Worm (Caenorhabditis elegans) whole organism, L3 larva: ENCODE data around the gene gln-5.

Experiments
- aly-2 ChIP-seq: fragments of 150-350 bp; optimal IDR thresholded peaks from 2 replicates; lab custom pipeline; 2014; ENCODE audit warnings: missing biosample characterization, missing genetic modification characterization
- ama-1 ChIP-seq: fragments of 150-350 bp; optimal IDR thresholded peaks from 2 replicates; lab custom pipeline; 2018
- ceh-82 ChIP-seq: fragments of 150-350 bp; optimal IDR thresholded peaks from 2 replicates; lab custom pipeline; 2014; ENCODE audit warnings: missing biosample characterization, missing genetic modification characterization
- elt-1 ChIP-seq: fragments of 150-350 bp; optimal IDR thresholded peaks from 2 replicates; lab custom pipeline; 2014; ENCODE audit warnings: missing biosample characterization, missing genetic modification characterization
- lin-39 ChIP-seq: fragments of 150-350 bp; optimal IDR thresholded peaks from 2 replicates; lab custom pipeline; 2018; ENCODE audit warnings: missing biosample characterization, missing genetic modification reagents, missing genetic modification characterization
- nfya-1 ChIP-seq: sonication (generic microtip); optimal IDR thresholded peaks from 2 replicates; lab custom pipeline; 2017; ENCODE audit warnings: missing genetic modification characterization, mild to moderate bottlenecking, missing compliant biosample characterization, antibody characterized with exemption, moderate library complexity; ENCODE audit not compliant: insufficient read depth
- nhr-23 ChIP-seq: fragments of 150-350 bp; optimal IDR thresholded peaks from 2 replicates; lab custom pipeline; 2014; ENCODE audit warnings: missing biosample characterization, missing genetic modification reagents, missing genetic modification characterization
- nhr-237 ChIP-seq: fragments of 150-350 bp; optimal IDR thresholded peaks from 2 replicates; lab custom pipeline; 2014; ENCODE audit warnings: missing biosample characterization, missing genetic modification characterization
- nhr-28 ChIP-seq: fragments of 150-350 bp; optimal IDR thresholded peaks from 2 replicates; lab custom pipeline; 2014; ENCODE audit warnings: missing biosample characterization, missing genetic modification characterization
- skn-1 ChIP-seq: fragments of 150-350 bp; optimal IDR thresholded peaks from 2 replicates; lab custom pipeline; 2014; ENCODE audit warnings: missing biosample characterization, missing genetic modification characterization
- snpc-4 ChIP-seq: fragments of 150-350 bp; optimal IDR thresholded peaks from 2 replicates; lab custom pipeline; 2014; ENCODE audit warnings: missing biosample characterization, missing genetic modification characterization
- tbx-2 ChIP-seq: sonication (generic microtip); optimal IDR thresholded peaks from 2 replicates; lab custom pipeline; 2016; ENCODE audit warnings: mild to moderate bottlenecking, missing genetic modification characterization, missing compliant biosample characterization
- unc-62 ChIP-seq: fragments of 150-350 bp; sonication (generic microtip); optimal IDR thresholded peaks from 4 replicates; lab custom pipeline; 2014; ENCODE audit warnings: missing biosample characterization, missing genetic modification reagents, missing genetic modification characterization
- ztf-11 ChIP-seq: fragments of 150-350 bp; optimal IDR thresholded peaks from 2 replicates; lab custom pipeline; 2014; ENCODE audit warnings: missing biosample characterization, missing genetic modification characterization

- TF ChIP-seq snpc-4 (no peak), unc-62 (GFP tag; lab: Kevin White, UChicago) (no peak), lin-39 (tag; lab: Kevin White, UChicago) (no peak), aly-2 (tag; lab: Kevin White, UChicago) (no peak), elt-1 (tag; lab: Kevin White, UChicago) (no peak), tbx-2 (tag; lab: Kevin White, UChicago) (no peak), skn-1 (tag; lab: Kevin White, UChicago) (no peak), nhr-23 (tag; lab: Kevin White, UChicago) (no peak), ztf-11 (tag; lab: Kevin White, UChicago) (no peak), nhr-28 (no peak), ceh-82 (tag; lab: Kevin White, UChicago) (no peak), nfya-1 (tag; lab: Kevin White, UChicago) (no peak), nhr-237 (tag; lab: Kevin White, UChicago) (no peak), ama-1 (lab: Kevin White, UChicago) (no peak)
These were observed 34.5 kb downstream of the gln-5 start for ce11 chrIV:17238951-17239350.
